Fruit fly (Drosophila melanogaster) S2 (cell line): ENCODE measurements around the gene Moe.

Experiments used
- CG8478 ChIP-seq: fragments of >200 bp; optimal IDR thresholded peaks from 2 replicates; lab custom pipeline; 2018
- CTCF ChIP-seq, 2 experiments: fragments of >200 bp; optimal IDR thresholded peaks; 2 replicates each; lab custom pipeline; 2018

- no peak for TF ChIP-seq CG8478 (lab: Kevin White, UChicago)
- TF ChIP-seq CTCF (optimal IDR thresholded peaks at IDR 0.05; lab: Kevin White, UChicago): no peak
Observed at dm6 chrX:8831773-8832172, 66.4 kb downstream of the Moe start.
